Fruit fly (Drosophila melanogaster): ENCODE measurements around the gene CG17996.

DNA sequence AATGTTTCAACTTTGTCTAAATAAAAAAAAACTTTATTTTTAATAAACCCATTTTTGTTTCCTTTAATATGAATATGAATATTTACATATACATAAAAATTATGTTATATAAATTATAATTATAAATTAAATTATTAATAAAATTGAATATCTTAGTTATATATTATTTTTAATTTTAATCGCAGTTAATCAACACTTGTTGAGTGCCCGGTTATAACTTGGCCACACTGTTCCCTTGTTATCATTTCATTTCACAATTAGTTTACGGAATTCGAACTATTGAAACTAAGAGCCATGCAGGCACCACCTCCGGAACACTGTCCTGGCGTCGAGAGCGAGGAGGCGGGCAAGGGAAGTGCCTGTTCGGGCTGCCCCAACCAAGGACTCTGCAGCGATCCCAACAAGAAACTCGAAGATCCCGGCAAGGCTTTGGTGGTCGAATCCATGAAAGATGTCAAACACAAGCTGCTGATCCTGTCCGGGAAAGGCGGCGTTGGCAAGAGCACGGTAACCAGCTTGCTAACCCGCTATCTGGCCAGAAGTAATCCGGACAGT, 1.6 kb upstream of the CG17996 start, which contains the start of gene Nubp1:
- TF ChIP-seq CG34367 (tag; optimal IDR thresholded peaks at IDR 0.05) (no peak), EcR (GFP tag; optimal IDR thresholded peaks at IDR 0.05) (no peak), Pif1A (GFP tag; optimal IDR thresholded peaks at IDR 0.05) (no peak), Pif1B (GFP tag; optimal IDR thresholded peaks at IDR 0.05) (no peak), CG15710 (tag; optimal IDR thresholded peaks at IDR 0.05) (no peak), gl (tag; optimal IDR thresholded peaks at IDR 0.05) (no peak)
